Fruit fly (Drosophila melanogaster): Measurements from ENCODE around the gene Elp4.
A peak's percentile ranks its signal among the peaks of the same experiment; 100 is the strongest.

DNA sequence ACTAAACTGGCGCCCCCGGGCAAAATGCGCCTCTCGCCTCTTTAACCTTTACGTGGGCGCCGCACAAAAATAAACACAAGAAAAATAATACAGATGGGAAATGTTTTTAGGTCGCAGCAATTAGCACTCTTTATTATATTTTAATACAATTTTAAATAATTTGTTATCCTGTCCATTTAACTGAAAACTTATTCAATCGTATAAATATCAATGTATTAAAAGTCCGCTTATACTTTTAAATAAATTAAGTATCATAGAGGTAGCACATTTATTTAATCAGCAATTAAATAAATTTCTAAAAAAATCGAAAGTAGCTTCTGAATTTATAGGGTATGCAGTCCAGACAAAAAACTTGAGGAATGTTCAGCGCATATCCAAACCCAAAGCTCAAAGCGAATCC is 16.9 kb upstream of the Elp4 start:
- peak; percentile 50 for TF ChIP-seq CG3032 (tag; optimal IDR thresholded peaks at IDR 0.05)
- no peak for TF ChIP-seq CG6854 (GFP tag; optimal IDR thresholded peaks at IDR 0.05)
